Worm (Caenorhabditis elegans) whole organism, L2 larva: ENCODE results near the gene T01C3.2.

Experiments
- ZK546.5 ChIP-seq: sonication (generic microtip); optimal IDR thresholded peaks from 2 replicates; lab custom pipeline; 2017; ENCODE audit warnings: missing biosample characterization, missing genetic modification characterization
- aly-2 ChIP-seq: fragments of 150-350 bp; optimal IDR thresholded peaks from 2 replicates; lab custom pipeline; 2014; ENCODE audit warnings: missing biosample characterization, missing genetic modification characterization
- ama-1 ChIP-seq: fragments of 150-350 bp; optimal IDR thresholded peaks from 2 replicates; lab custom pipeline; 2018; ENCODE audit warnings: inconsistent platforms
- crh-2 ChIP-seq: sonication (generic microtip); optimal IDR thresholded peaks from 2 replicates; lab custom pipeline; 2017; ENCODE audit warnings: missing biosample characterization, missing genetic modification characterization
- elt-3 ChIP-seq: sonication (generic microtip); optimal IDR thresholded peaks from 2 replicates; lab custom pipeline; 2017; ENCODE audit warnings: missing biosample characterization, missing genetic modification characterization
- mbf-1 ChIP-seq: sonication (generic microtip); optimal IDR thresholded peaks from 2 replicates; lab custom pipeline; 2017; ENCODE audit warnings: missing biosample characterization, missing genetic modification characterization
- nhr-12 ChIP-seq: fragments of 150-350 bp; optimal IDR thresholded peaks from 2 replicates; lab custom pipeline; 2014; ENCODE audit warnings: missing biosample characterization, missing genetic modification characterization
- sem-4 ChIP-seq: fragments of 150-350 bp; optimal IDR thresholded peaks from 2 replicates; lab custom pipeline; 2014; ENCODE audit warnings: missing biosample characterization, missing genetic modification reagents, missing genetic modification characterization
- skn-1 ChIP-seq: sonication (generic microtip); optimal IDR thresholded peaks from 2 replicates; lab custom pipeline; 2017; ENCODE audit warnings: missing biosample characterization, missing genetic modification characterization
- snpc-4 ChIP-seq: fragments of 150-350 bp; optimal IDR thresholded peaks from 2 replicates; lab custom pipeline; 2014; ENCODE audit warnings: missing biosample characterization, missing genetic modification characterization
- unc-55 ChIP-seq: fragments of 150-350 bp; sonication (generic microtip); optimal IDR thresholded peaks from 3 replicates; lab custom pipeline; 2014; ENCODE audit warnings: missing biosample characterization, missing genetic modification reagents, missing genetic modification characterization
- unc-62 ChIP-seq: fragments of 150-350 bp; optimal IDR thresholded peaks from 2 replicates; lab custom pipeline; 2014; ENCODE audit warnings: missing biosample characterization, missing genetic modification reagents, missing genetic modification characterization
- ztf-11 ChIP-seq: sonication (generic microtip); optimal IDR thresholded peaks from 2 replicates; lab custom pipeline; 2017; ENCODE audit warnings: missing biosample characterization, missing genetic modification characterization

DNA sequence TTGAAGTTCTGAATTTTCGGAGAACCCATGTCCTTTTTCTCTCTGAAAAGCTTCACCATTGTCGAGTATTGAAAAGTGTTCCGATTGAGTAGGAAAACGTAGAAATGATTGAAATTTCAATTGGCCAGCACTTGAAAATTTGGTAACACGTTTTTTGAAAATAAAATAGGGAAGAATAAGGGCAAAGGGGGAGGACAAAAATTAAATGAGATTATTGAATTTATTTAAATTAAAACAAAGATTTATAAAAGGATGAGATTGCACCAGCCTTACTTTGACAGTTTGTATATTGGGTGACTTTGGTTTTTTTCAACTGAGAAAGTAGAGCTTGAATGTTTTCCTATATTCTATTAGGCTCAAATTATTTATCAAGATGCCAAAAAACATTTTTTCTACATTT is 23.2 kb downstream of the T01C3.2 start, which contains the start of gene obr-2:
- TF ChIP-seq aly-2 (no peak), ZK546.5 (tag; lab: Kevin White, UChicago) (no peak), elt-3 (tag; lab: Kevin White, UChicago) (no peak), unc-62 (GFP tag; lab: Kevin White, UChicago) (no peak), nhr-12 (tag; lab: Kevin White, UChicago) (no peak), crh-2 (no peak), sem-4 (tag; lab: Kevin White, UChicago) (no peak), snpc-4 (tag; lab: Kevin White, UChicago) (no peak), ztf-11 (no peak), skn-1 (no peak), unc-55 (GFP tag; lab: Kevin White, UChicago) (no peak), mbf-1 (tag; lab: Kevin White, UChicago) (no peak), ama-1 (lab: Kevin White, UChicago) (no peak)
